Worm (Caenorhabditis elegans): ENCODE data around the gene sre-29.

DNA sequence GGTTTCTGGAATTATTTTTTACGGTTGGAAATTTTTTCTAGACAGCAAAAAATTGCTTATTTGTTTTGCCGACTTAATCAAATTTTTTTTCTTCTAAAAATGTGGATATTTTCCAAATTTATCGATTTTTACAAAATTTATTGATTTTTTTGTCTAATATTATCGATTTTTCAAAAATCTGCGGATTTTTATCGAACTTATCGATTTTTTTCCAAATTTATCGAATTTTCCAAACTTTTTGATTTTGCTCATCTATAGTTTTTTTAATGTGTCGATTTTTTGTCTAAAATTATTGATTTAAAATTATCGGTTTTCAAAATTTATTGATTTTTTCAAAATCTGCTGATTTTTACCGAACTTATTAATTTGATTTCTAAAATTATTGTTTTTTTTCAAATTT lies 7.6 kb downstream of the sre-29 start:
- TF ChIP-seq hmg-4 (GFP tag; optimal IDR thresholded peaks at IDR 0.05) (no peak), aly-1 (tag; optimal IDR thresholded peaks at IDR 0.05) (no peak), ets-7 (tag; optimal IDR thresholded peaks at IDR 0.05) (no peak), ceh-13 (GFP tag; optimal IDR thresholded peaks at IDR 0.05) (no peak), flt-1 (GFP tag; IDR thresholded peaks at IDR 0.05) (no peak), tra-4 (tag; optimal IDR thresholded peaks at IDR 0.05) (no peak), ama-1 (optimal IDR thresholded peaks at IDR 0.05) (no peak), scrt-1 (GFP tag; IDR thresholded peaks at IDR 0.05) (no peak), hmbx-1 (tag; optimal IDR thresholded peaks at IDR 0.05) (no peak), tbx-11 (GFP tag; IDR thresholded peaks at IDR 0.05) (no peak), F13C5.2 (tag; optimal IDR thresholded peaks at IDR 0.05) (no peak)
